Worm (Caenorhabditis elegans) whole organism, L3 larva: ENCODE results near the gene F59D6.1.

ENCODE experiments used
- ama-1 ChIP-seq: fragments of 150-350 bp; optimal IDR thresholded peaks from 2 replicates; lab custom pipeline; 2018
- ceh-28 ChIP-seq: fragments of 150-350 bp; optimal IDR thresholded peaks from 2 replicates; lab custom pipeline; 2014; ENCODE audit warnings: missing biosample characterization, missing genetic modification reagents, missing genetic modification characterization
- elt-1 ChIP-seq: fragments of 150-350 bp; optimal IDR thresholded peaks from 2 replicates; lab custom pipeline; 2014; ENCODE audit warnings: missing biosample characterization, missing genetic modification characterization
- elt-2 ChIP-seq: sonication (generic microtip); optimal IDR thresholded peaks from 2 replicates; lab custom pipeline; 2016; ENCODE audit warnings: missing genetic modification reagents, mild to moderate bottlenecking, missing genetic modification characterization, missing compliant biosample characterization
- fkh-10 ChIP-seq: sonication (generic microtip); optimal IDR thresholded peaks from 2 replicates; lab custom pipeline; 2017; ENCODE audit warnings: missing biosample characterization, missing genetic modification reagents, missing genetic modification characterization
- jun-1 ChIP-seq: fragments of 150-350 bp; optimal IDR thresholded peaks from 2 replicates; lab custom pipeline; 2014; ENCODE audit warnings: missing biosample characterization, missing genetic modification reagents, missing genetic modification characterization
- lin-15B ChIP-seq: fragments of 150-350 bp; optimal IDR thresholded peaks from 2 replicates; lab custom pipeline; 2014; ENCODE audit warnings: missing biosample characterization, missing genetic modification characterization
- mml-1 ChIP-seq: fragments of 150-350 bp; sonication (generic microtip); optimal IDR thresholded peaks from 3 replicates; lab custom pipeline; 2014; ENCODE audit warnings: missing biosample characterization, missing genetic modification characterization
- nhr-12 ChIP-seq: fragments of 150-350 bp; optimal IDR thresholded peaks from 2 replicates; lab custom pipeline; 2014; ENCODE audit warnings: missing biosample characterization, missing genetic modification characterization
- nhr-28 ChIP-seq: fragments of 150-350 bp; optimal IDR thresholded peaks from 2 replicates; lab custom pipeline; 2014; ENCODE audit warnings: missing biosample characterization, missing genetic modification characterization
- nhr-43 ChIP-seq: sonication (generic microtip); optimal IDR thresholded peaks from 2 replicates; lab custom pipeline; 2016; ENCODE audit warnings: mild to moderate bottlenecking, missing genetic modification characterization, missing compliant biosample characterization; ENCODE audit not compliant: poor library complexity, severe bottlenecking
- nhr-76 ChIP-seq: fragments of 150-350 bp; sonication (generic microtip); optimal IDR thresholded peaks from 5 replicates; lab custom pipeline; 2014; ENCODE audit warnings: missing biosample characterization, missing genetic modification characterization
- pha-4 ChIP-seq: fragments of 150-350 bp; optimal IDR thresholded peaks from 2 replicates; lab custom pipeline; 2014; ENCODE audit warnings: missing biosample characterization, missing genetic modification reagents, missing genetic modification characterization
- sea-2 ChIP-seq: fragments of 150-350 bp; sonication (generic microtip); optimal IDR thresholded peaks from 4 replicates; lab custom pipeline; 2014; ENCODE audit warnings: missing biosample characterization, missing genetic modification reagents, missing genetic modification characterization
- skn-1 ChIP-seq: fragments of 150-350 bp; optimal IDR thresholded peaks from 2 replicates; lab custom pipeline; 2014; ENCODE audit warnings: missing biosample characterization, missing genetic modification characterization

Gene F59D6.1

DNA sequence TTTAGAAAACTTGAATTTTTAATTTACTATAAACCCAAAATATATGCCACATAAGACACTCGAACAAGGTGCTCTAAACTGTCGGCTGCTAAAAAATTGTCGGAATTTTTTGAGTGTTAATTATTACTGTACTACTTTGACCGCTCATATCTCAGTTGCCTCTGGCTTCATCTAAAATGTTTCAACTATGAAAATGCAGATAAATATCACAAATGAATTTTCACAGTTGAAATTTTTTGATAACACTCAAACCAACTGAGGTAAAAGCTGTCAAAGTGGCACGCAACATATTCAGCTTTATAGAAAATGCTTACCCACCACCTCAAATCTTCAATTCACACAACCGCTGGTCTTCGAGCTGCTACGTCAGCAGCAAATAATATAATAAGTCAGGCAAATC is 43.8 kb downstream of the F59D6.1 start, which contains the start of gene acs-21:
Gene acs-21, plus strand, starts transcription at position 301 of the 400 bp plus-strand sequence.
- TF ChIP-seq elt-1, result no peak
- no peak for TF ChIP-seq nhr-76 (tag; lab: Kevin White, UChicago)
- no peak for TF ChIP-seq skn-1 (tag; lab: Kevin White, UChicago)
- TF ChIP-seq mml-1, result no peak
- TF ChIP-seq jun-1, result no peak
- TF ChIP-seq fkh-10 (GFP tag; lab: Kevin White, UChicago), result no peak
- TF ChIP-seq, all 47 proteins: peak for 0

DNA sequence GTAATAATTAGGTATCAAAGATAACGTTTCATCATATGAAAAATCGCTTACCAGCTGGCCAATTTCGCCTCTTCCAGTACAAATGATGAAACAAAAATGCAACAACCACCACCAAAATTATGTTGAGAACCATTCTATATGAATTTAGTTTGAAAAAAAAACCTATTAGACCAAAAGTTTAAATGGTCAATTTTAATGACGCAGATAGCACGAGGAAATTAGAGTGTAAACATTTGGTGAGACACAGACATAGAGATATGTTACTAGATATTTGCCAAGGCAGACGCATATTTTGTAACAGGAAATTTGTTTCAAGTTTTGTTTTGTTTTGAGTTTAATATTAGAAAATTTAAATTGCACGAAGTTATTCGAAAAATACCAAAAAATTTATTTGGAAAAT is 49.4 kb downstream of the F59D6.1 start, which contains the start of gene cyp-33C9:
Gene cyp-33C9, minus strand, starts transcription at position 211 of the 400 bp plus-strand sequence.
- TF ChIP-seq pha-4 (tag; lab: Kevin White, UChicago) (peak; percentile 59), skn-1 (tag; lab: Kevin White, UChicago) (no peak), lin-15B (tag; lab: Kevin White, UChicago) (no peak), elt-2 (tag; lab: Kevin White, UChicago) (peak; percentile 20)
- TF ChIP-seq, all 47 proteins: peak for 2

- TF ChIP-seq ceh-28 (tag; lab: Kevin White, UChicago) (no peak), nhr-12 (no peak), nhr-28 (tag; lab: Kevin White, UChicago) (no peak), nhr-43 (tag; lab: Kevin White, UChicago) (no peak), ama-1 (lab: Kevin White, UChicago) (no peak), mml-1 (no peak), jun-1 (no peak), elt-2 (tag; lab: Kevin White, UChicago) (no peak), sea-2 (no peak)
Measured at ce11 chrV:3100527-3100926, 55.6 kb downstream of the F59D6.1 start.
